Worm (Caenorhabditis elegans): ENCODE data around the gene nhr-212.

DNA sequence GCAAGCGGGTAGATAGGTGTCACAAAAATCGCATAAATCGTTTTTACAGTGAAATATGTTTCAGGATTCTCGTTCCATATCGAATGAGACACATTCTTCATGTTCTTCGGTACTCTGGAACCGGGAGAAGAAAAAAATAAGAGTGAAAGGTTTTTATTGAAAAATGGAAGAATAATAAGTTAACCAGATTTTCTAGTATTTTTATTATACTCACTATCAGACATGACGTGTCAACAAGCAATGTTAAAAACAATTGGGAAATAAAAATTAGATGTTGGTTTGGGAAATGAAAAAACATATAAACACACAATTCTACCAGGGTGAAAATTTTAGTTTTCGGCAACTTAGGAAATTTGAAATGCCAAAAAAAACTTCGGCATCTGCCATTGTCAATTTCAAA lies 27.8 kb downstream of the nhr-212 start, which contains the start of gene srh-37:
- TF ChIP-seq ceh-39 (tag; optimal IDR thresholded peaks at IDR 0.05) (no peak), M03D4.4 (tag; optimal IDR thresholded peaks at IDR 0.05) (no peak), unc-39 (tag; optimal IDR thresholded peaks at IDR 0.05) (no peak), nhr-237 (tag; optimal IDR thresholded peaks at IDR 0.05) (no peak), mep-1 (tag; optimal IDR thresholded peaks at IDR 0.05) (no peak), ces-1 (GFP tag; optimal IDR thresholded peaks at IDR 0.05) (no peak), nhr-12 (tag; optimal IDR thresholded peaks at IDR 0.05) (no peak), nhr-28 (tag; optimal IDR thresholded peaks at IDR 0.05) (no peak), blmp-1 (tag; optimal IDR thresholded peaks at IDR 0.05) (no peak), ceh-83 (GFP tag; optimal IDR thresholded peaks at IDR 0.05) (no peak), lin-13 (tag; optimal IDR thresholded peaks at IDR 0.05) (no peak), unc-62 (GFP tag; optimal IDR thresholded peaks at IDR 0.05) (no peak), elt-3 (tag; optimal IDR thresholded peaks at IDR 0.05) (no peak)
